Worm (Caenorhabditis elegans) whole organism, young adult: ENCODE data around the gene hlh-10.

Experiments
- B0035.1 ChIP-seq: sonication (generic microtip); optimal IDR thresholded peaks from 2 replicates; lab custom pipeline; 2016; ENCODE audit warnings: missing genetic modification characterization, mild to moderate bottlenecking, missing compliant biosample characterization, missing genotype, missing genetic modification reagents
- C17E4.6 ChIP-seq: fragments of 200-800 bp; sonication (Bioruptor generic); IDR thresholded peaks from 2 replicates; pipeline ENCODE4 v1.3.6; 2022; ENCODE audit warnings: missing genetic modification reagents, missing genetic modification characterization, missing compliant biosample characterization
- F23B12.7 ChIP-seq: sonication (generic microtip); optimal IDR thresholded peaks from 2 replicates; lab custom pipeline; 2017; ENCODE audit warnings: missing genetic modification characterization, mild to moderate bottlenecking, missing compliant biosample characterization, antibody characterized with exemption, moderate library complexity; ENCODE audit not compliant: insufficient read depth
- K11D2.4 ChIP-seq: fragments of 200-800 bp; sonication (Bioruptor generic); IDR thresholded peaks from 2 replicates; pipeline ENCODE4 v1.3.6; 2022; ENCODE audit warnings: missing genetic modification reagents, missing genetic modification characterization, missing compliant biosample characterization
- T07F8.4 ChIP-seq: sonication (generic microtip); optimal IDR thresholded peaks from 2 replicates; lab custom pipeline; 2016; ENCODE audit warnings: mild to moderate bottlenecking, missing genetic modification characterization, moderate library complexity, missing compliant biosample characterization
- Y56A3A.18 ChIP-seq: fragments of 200-800 bp; sonication (Bioruptor generic); IDR thresholded peaks from 2 replicates; pipeline ENCODE4 v1.3.6; 2022; ENCODE audit warnings: missing genetic modification reagents, missing genetic modification characterization, missing compliant biosample characterization
- akir-1 ChIP-seq: fragments of 200-800 bp; sonication (Bioruptor generic); optimal IDR thresholded peaks from 2 replicates; lab custom pipeline; 2018; ENCODE audit warnings: mild to moderate bottlenecking, missing genetic modification characterization, moderate library complexity, missing compliant biosample characterization
- athp-1 ChIP-seq: sonication (generic microtip); optimal IDR thresholded peaks from 2 replicates; lab custom pipeline; 2017; ENCODE audit warnings: mild to moderate bottlenecking, missing genetic modification characterization, missing compliant biosample characterization
- attf-6 ChIP-seq: fragments of 200-800 bp; sonication (Bioruptor generic); IDR thresholded peaks from 2 replicates; pipeline ENCODE4 v1.3.6; 2022; ENCODE audit warnings: missing genetic modification reagents, missing genetic modification characterization, missing compliant biosample characterization
- ccch-3 ChIP-seq: fragments of 200-800 bp; sonication (Bioruptor generic); optimal IDR thresholded peaks from 2 replicates; lab custom pipeline; 2018; ENCODE audit warnings: mild to moderate bottlenecking, missing genetic modification characterization, missing compliant biosample characterization
- cebp-2 ChIP-seq: fragments of 200-800 bp; sonication (Bioruptor generic); IDR thresholded peaks from 2 replicates; pipeline ENCODE4 v1.3.6; 2022; ENCODE audit warnings: missing genetic modification characterization, missing compliant biosample characterization
- ceh-27 ChIP-seq: fragments of 200-800 bp; sonication (Bioruptor generic); optimal IDR thresholded peaks from 2 replicates; lab custom pipeline; 2018; ENCODE audit warnings: mild to moderate bottlenecking, missing genetic modification characterization, moderate library complexity, missing compliant biosample characterization
- ceh-58 ChIP-seq: fragments of 200-800 bp; sonication (Bioruptor generic); IDR thresholded peaks from 2 replicates; pipeline ENCODE4 v1.3.6; 2022; ENCODE audit warnings: missing genetic modification characterization, missing compliant biosample characterization
- ceh-79 ChIP-seq: sonication (generic microtip); optimal IDR thresholded peaks from 2 replicates; lab custom pipeline; 2017; ENCODE audit warnings: mild to moderate bottlenecking, missing genetic modification characterization, missing compliant biosample characterization
- die-1 ChIP-seq: sonication (generic microtip); optimal IDR thresholded peaks from 2 replicates; lab custom pipeline; 2016; ENCODE audit warnings: missing genotype, mild to moderate bottlenecking, missing genetic modification characterization, missing compliant biosample characterization
- dpl-1 ChIP-seq: fragments of 150-350 bp; optimal IDR thresholded peaks from 2 replicates; lab custom pipeline; 2014; ENCODE audit warnings: missing biosample characterization, missing genetic modification reagents, missing genetic modification characterization
- efl-1 ChIP-seq: fragments of 150-350 bp; optimal IDR thresholded peaks from 2 replicates; lab custom pipeline; 2014; ENCODE audit warnings: missing biosample characterization, missing genetic modification reagents, missing genetic modification characterization
- egl-44 ChIP-seq: fragments of 200-800 bp; sonication (Bioruptor generic); IDR thresholded peaks from 2 replicates; pipeline ENCODE4 v1.3.6; 2022; ENCODE audit warnings: missing genetic modification reagents, missing genetic modification characterization, missing compliant biosample characterization
- fkh-3 ChIP-seq: sonication (generic microtip); optimal IDR thresholded peaks from 2 replicates; lab custom pipeline; 2016; ENCODE audit warnings: mild to moderate bottlenecking, missing genetic modification characterization, missing compliant biosample characterization
- gei-17 ChIP-seq: fragments of 200-800 bp; sonication (Bioruptor generic); optimal IDR thresholded peaks from 2 replicates; lab custom pipeline; 2018; ENCODE audit warnings: mild to moderate bottlenecking, missing genetic modification characterization, missing compliant biosample characterization
- him-1 ChIP-seq: sonication (generic microtip); optimal IDR thresholded peaks from 2 replicates; lab custom pipeline; 2016; ENCODE audit warnings: missing genotype, missing genetic modification reagents, missing genetic modification characterization, missing compliant biosample characterization
- hlh-12 ChIP-seq: sonication (generic microtip); optimal IDR thresholded peaks from 2 replicates; lab custom pipeline; 2016; ENCODE audit warnings: missing genetic modification characterization, missing compliant biosample characterization
- hmg-1.2 ChIP-seq: fragments of 200-800 bp; sonication (Bioruptor generic); IDR thresholded peaks from 2 replicates; pipeline ENCODE4 v1.3.6; 2022; ENCODE audit warnings: missing genetic modification reagents, missing genetic modification characterization, missing compliant biosample characterization
- hrde-1 ChIP-seq: sonication (generic microtip); optimal IDR thresholded peaks from 2 replicates; lab custom pipeline; 2016; ENCODE audit warnings: missing genetic modification characterization, mild to moderate bottlenecking, missing compliant biosample characterization, moderate library complexity, missing genotype, missing genetic modification reagents, borderline replicate concordance
- hsf-1 ChIP-seq: fragments of 200-800 bp; sonication (Bioruptor generic); IDR thresholded peaks from 2 replicates; pipeline ENCODE4 v1.3.6; 2022; ENCODE audit warnings: missing genetic modification reagents, missing genetic modification characterization, missing compliant biosample characterization
- lag-1 ChIP-seq: fragments of 200-800 bp; sonication (Bioruptor generic); IDR thresholded peaks from 2 replicates; pipeline ENCODE4 v1.3.6; 2022; ENCODE audit warnings: missing genetic modification reagents, missing genetic modification characterization, missing compliant biosample characterization
- let-607 ChIP-seq, 2 experiments: fragments of 200-800 bp in 1 of 2; sonication (Bioruptor generic) in 1 of 2; sonication (generic microtip) in 1 of 2; optimal IDR thresholded peaks; 2 replicates each; lab custom pipeline; 2016 to 2018; ENCODE audit warnings: mild to moderate bottlenecking in 2 of 2, missing compliant biosample characterization in 2 of 2, missing genetic modification characterization in 2 of 2, moderate library complexity in 2 of 2, missing genotype in 1 of 2
- lin-35 ChIP-seq, 3 experiments: fragments of 150-350 bp in 2 of 3; sonication (generic microtip) in 1 of 3; optimal IDR thresholded peaks; 2 replicates each; lab custom pipeline; 2014 to 2018; ENCODE audit warnings: missing biosample characterization in 3 of 3, missing genetic modification characterization in 3 of 3, missing genetic modification reagents in 3 of 3
- lir-1 ChIP-seq: fragments of 200-800 bp; sonication (Bioruptor generic); conservative IDR thresholded peaks from 2 replicates; pipeline ENCODE4 v1.3.6; 2022; ENCODE audit warnings: missing genetic modification reagents, missing genetic modification characterization, missing compliant biosample characterization
- lsl-1 ChIP-seq: fragments of 200-800 bp; sonication (Bioruptor generic); optimal IDR thresholded peaks from 2 replicates; lab custom pipeline; 2018; ENCODE audit warnings: mild to moderate bottlenecking, missing genetic modification characterization, moderate library complexity, missing compliant biosample characterization
- lsy-27 ChIP-seq: sonication (generic microtip); optimal IDR thresholded peaks from 2 replicates; lab custom pipeline; 2017; ENCODE audit warnings: missing genetic modification characterization, mild to moderate bottlenecking, missing compliant biosample characterization, antibody characterized with exemption, missing genotype, borderline replicate concordance; ENCODE audit not compliant: insufficient read depth
- madf-10 ChIP-seq: sonication (generic microtip); optimal IDR thresholded peaks from 2 replicates; lab custom pipeline; 2016; ENCODE audit warnings: mild to moderate bottlenecking, missing genetic modification characterization, missing compliant biosample characterization
- mcd-1 ChIP-seq: fragments of 200-800 bp; sonication (Bioruptor generic); IDR thresholded peaks from 2 replicates; pipeline ENCODE4 v1.3.6; 2022; ENCODE audit warnings: missing genetic modification reagents, missing genetic modification characterization, missing compliant biosample characterization
- mes-4 ChIP-seq: sonication (generic microtip); optimal IDR thresholded peaks from 2 replicates; lab custom pipeline; 2016; ENCODE audit warnings: missing genotype, missing genetic modification characterization, missing compliant biosample characterization
- nhr-179 ChIP-seq: sonication (generic microtip); optimal IDR thresholded peaks from 2 replicates; lab custom pipeline; 2016; ENCODE audit warnings: mild to moderate bottlenecking, missing genetic modification characterization, missing compliant biosample characterization
- pbrm-1 ChIP-seq: fragments of 200-800 bp; sonication (Bioruptor generic); IDR thresholded peaks from 2 replicates; pipeline ENCODE4 v1.3.6; 2022; ENCODE audit warnings: missing genetic modification reagents, missing genetic modification characterization, missing compliant biosample characterization
- pha-4 ChIP-seq: fragments of 150-350 bp; sonication (generic microtip); optimal IDR thresholded peaks from 2 replicates; lab custom pipeline; 2014; ENCODE audit warnings: missing biosample characterization, missing genetic modification reagents, missing genetic modification characterization
- rec-8 ChIP-seq, 2 experiments: sonication (generic microtip); optimal IDR thresholded peaks; 2 replicates each; lab custom pipeline; 2016; ENCODE audit warnings: mild to moderate bottlenecking in 2 of 2, missing genetic modification characterization in 2 of 2, missing genetic modification reagents in 2 of 2, missing genotype in 2 of 2, missing biosample characterization in 1 of 2, missing compliant biosample characterization in 1 of 2, moderate library complexity in 1 of 2
- repo-1 ChIP-seq: sonication (generic microtip); optimal IDR thresholded peaks from 2 replicates; lab custom pipeline; 2017; ENCODE audit warnings: mild to moderate bottlenecking, missing genetic modification characterization, missing compliant biosample characterization
- rpc-1 ChIP-seq, 2 experiments: fragments of 150-350 bp in 1 of 2; sonication (generic microtip) in 1 of 2; optimal IDR thresholded peaks; 2 replicates each; lab custom pipeline; 2014 to 2018; ENCODE audit warnings: missing biosample characterization in 1 of 2, missing genetic modification characterization in 1 of 2, missing genetic modification reagents in 1 of 2, missing genotype in 1 of 2
- snpc-3.4 ChIP-seq: sonication (generic microtip); optimal IDR thresholded peaks from 2 replicates; lab custom pipeline; 2017; ENCODE audit warnings: missing genetic modification characterization, mild to moderate bottlenecking, missing compliant biosample characterization, antibody characterized with exemption, moderate library complexity, missing genotype, missing genetic modification reagents
- sptf-2 ChIP-seq: fragments of 200-800 bp; sonication (Bioruptor generic); optimal IDR thresholded peaks from 2 replicates; lab custom pipeline; 2018; ENCODE audit warnings: mild to moderate bottlenecking, missing genetic modification characterization, missing compliant biosample characterization
- tbp1 ChIP-seq: fragments of 200-800 bp; sonication (Bioruptor generic); optimal IDR thresholded peaks from 2 replicates; lab custom pipeline; 2018; ENCODE audit warnings: mild to moderate bottlenecking, missing genetic modification characterization, missing compliant biosample characterization
- tbx-9 ChIP-seq: sonication (generic microtip); optimal IDR thresholded peaks from 2 replicates; lab custom pipeline; 2016; ENCODE audit warnings: borderline replicate concordance, missing genetic modification characterization, inconsistent platforms, missing compliant biosample characterization
- zfh-2 ChIP-seq: fragments of 200-800 bp; sonication (Bioruptor generic); conservative IDR thresholded peaks from 2 replicates; pipeline ENCODE4 v1.3.6; 2022; ENCODE audit warnings: missing genetic modification reagents, missing genetic modification characterization, missing compliant biosample characterization
- ztf-25 ChIP-seq: fragments of 200-800 bp; sonication (Bioruptor generic); IDR thresholded peaks from 2 replicates; pipeline ENCODE4 v1.3.6; 2022; ENCODE audit warnings: missing genetic modification reagents, missing genetic modification characterization, missing compliant biosample characterization
- ztf-28 ChIP-seq: fragments of 200-800 bp; sonication (Bioruptor generic); IDR thresholded peaks from 2 replicates; pipeline ENCODE4 v1.3.6; 2022; ENCODE audit warnings: missing genetic modification reagents, missing genetic modification characterization, missing compliant biosample characterization

The hlh-10 gene

DNA sequence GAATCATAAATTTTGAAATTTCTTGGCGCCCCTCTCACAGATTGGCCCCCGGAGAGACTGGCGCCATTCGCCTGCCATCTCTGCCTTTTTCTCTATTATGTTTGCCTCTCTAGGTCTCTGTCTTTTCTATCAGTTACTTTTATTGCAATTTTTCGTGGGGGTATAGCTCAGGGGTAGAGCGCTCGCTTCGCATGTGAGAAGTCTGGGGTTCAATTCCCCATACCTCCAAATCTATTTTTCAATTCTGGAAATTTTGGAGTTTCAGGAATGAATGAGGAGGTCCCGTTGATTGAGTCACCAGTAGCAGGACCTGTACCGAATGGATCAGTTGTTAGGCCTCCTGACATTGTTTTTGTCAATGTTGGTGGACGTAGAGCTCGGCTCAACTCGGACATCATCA lies 36.0 kb upstream of the hlh-10 start, which contains the start of gene kvs-3 (continued):
- no peak for TF ChIP-seq pha-4
- peak; percentile 89 for TF ChIP-seq athp-1 (tag; lab: Kevin White, UChicago)
- TF ChIP-seq tbp1 (GFP tag; lab: Kevin White, UChicago): peak; percentile 97
- no peak for TF ChIP-seq gei-17 (GFP tag; lab: Kevin White, UChicago)
- TF ChIP-seq hsf-1 (GFP tag; lab: Robert Waterston, UW): peak; percentile 74; the same call in 1 of the 2 replicates
- TF ChIP-seq akir-1 (GFP tag; lab: Kevin White, UChicago): no peak
- peak; percentile 3 for TF ChIP-seq efl-1 (GFP tag; lab: Kevin White, UChicago)
- TF ChIP-seq ceh-79: peak; percentile 81
- peak; percentile 19 for TF ChIP-seq tbx-9 (tag; lab: Kevin White, UChicago)
- TF ChIP-seq lsy-27 (tag; lab: Kevin White, UChicago): peak; percentile 34
- TF ChIP-seq egl-44 (GFP tag; lab: Robert Waterston, UW): peak; percentile 79; the same call in 1 of the 2 replicates
- 0 out of 2 replicates have a peak, but pooled peaks have one; percentile 55 for TF ChIP-seq ceh-58
- peak; percentile 92 for TF ChIP-seq sptf-2 (GFP tag; lab: Kevin White, UChicago)
- TF ChIP-seq lag-1: 0 out of 2 replicates have a peak, but pooled peaks have one; percentile 39
- peak; percentile 67 for TF ChIP-seq K11D2.4 (GFP tag; lab: Robert Waterston, UW)
- TF ChIP-seq repo-1: peak; percentile 82
- TF ChIP-seq madf-10: peak; percentile 80
- peak; percentile 41 for TF ChIP-seq B0035.1
- peak; percentile 85 for TF ChIP-seq die-1 (tag; lab: Kevin White, UChicago)
- TF ChIP-seq fkh-3 (tag; lab: Kevin White, UChicago): peak; percentile 85
- TF ChIP-seq lsl-1 (GFP tag; lab: Kevin White, UChicago): no peak
- peak; percentile 62 for TF ChIP-seq F23B12.7 (tag; lab: Kevin White, UChicago)
- TF ChIP-seq hrde-1 (tag; lab: Kevin White, UChicago): peak; percentile 83
- peak; percentile 62; the same call in 1 of the 2 replicates for TF ChIP-seq pbrm-1 (GFP tag; lab: Robert Waterston, UW)
- TF ChIP-seq mcd-1 (GFP tag; lab: Robert Waterston, UW): no peak; the same call in 1 of the 2 replicates
- TF ChIP-seq him-1 (tag; lab: Kevin White, UChicago): peak; percentile 90
- peak; percentile 46 for TF ChIP-seq nhr-179
- peak; percentile 89 for TF ChIP-seq snpc-3.4
- peak; percentile 66 for TF ChIP-seq mes-4 (tag; lab: Kevin White, UChicago)
- TF ChIP-seq lin-35 (GFP tag; optimal IDR thresholded peaks at IDR 0.05; lab: Kevin White, UChicago): peak in 1 of 3 experiments; percentile 75
- peak; percentile 77 for TF ChIP-seq ceh-27 (GFP tag; lab: Kevin White, UChicago)
- TF ChIP-seq dpl-1 (GFP tag; lab: Kevin White, UChicago): peak; percentile 18
- peak; percentile 80 for TF ChIP-seq hmg-1.2
- TF ChIP-seq ztf-25 (GFP tag; lab: Robert Waterston, UW): peak; percentile 91
- TF ChIP-seq C17E4.6: no peak
- TF ChIP-seq cebp-2 (GFP tag; lab: Robert Waterston, UW): 0 out of 2 replicates have a peak, but pooled peaks have one; percentile 76
- peak; percentile 6 to 43 for TF ChIP-seq let-607 (tag; optimal IDR thresholded peaks at IDR 0.05; lab: Kevin White, UChicago)
- TF ChIP-seq ztf-28: peak; percentile 92
- TF ChIP-seq attf-6 (GFP tag; lab: Robert Waterston, UW): peak; percentile 1
- TF ChIP-seq T07F8.4 (tag; lab: Kevin White, UChicago): peak; percentile 92
- TF ChIP-seq zfh-2 (GFP tag; lab: Robert Waterston, UW): no peak
- peak; percentile 73 to 77 for TF ChIP-seq rec-8 (tag; optimal IDR thresholded peaks at IDR 0.05; lab: Kevin White, UChicago)
- TF ChIP-seq Y56A3A.18 (GFP tag; lab: Robert Waterston, UW): no peak; the same call in 1 of the 2 replicates
- TF ChIP-seq hlh-12 (tag; lab: Kevin White, UChicago): peak; percentile 50
- TF ChIP-seq lir-1: 0 out of 2 replicates have a peak, but pooled peaks have one; percentile 48
- peak; percentile 53 for TF ChIP-seq ccch-3 (GFP tag; lab: Kevin White, UChicago)
- TF ChIP-seq rpc-1 (optimal IDR thresholded peaks at IDR 0.05; lab: Kevin White, UChicago): peak; percentile 85
- TF ChIP-seq rpc-1 (tag; optimal IDR thresholded peaks at IDR 0.05; lab: Kevin White, UChicago): peak; percentile 94
